Fruit fly (Drosophila melanogaster) whole organism, pupa: ENCODE results near the gene sip3.
A peak's percentile ranks its signal among the peaks of the same experiment; 100 is the strongest.

Experiments
- CG17806 ChIP-seq: fragments of 200-800 bp; sonication (Bioruptor generic); optimal IDR thresholded peaks from 2 replicates; lab custom pipeline; 2018; ENCODE audit warnings: missing biosample characterization, mild to moderate bottlenecking, missing genetic modification characterization, moderate library complexity
- fd96Ca ChIP-seq: fragments of 200-800 bp; sonication (Bioruptor generic); IDR thresholded peaks from 3 replicates; pipeline ENCODE4 v1.3.6; 2022; ENCODE audit warnings: missing biosample characterization, missing genetic modification characterization
- rn ChIP-seq: fragments of 200-800 bp; sonication (Bioruptor generic); IDR thresholded peaks from 2 replicates; pipeline ENCODE4 v1.3.6; 2022; ENCODE audit warnings: missing biosample characterization, missing genetic modification characterization

DNA sequence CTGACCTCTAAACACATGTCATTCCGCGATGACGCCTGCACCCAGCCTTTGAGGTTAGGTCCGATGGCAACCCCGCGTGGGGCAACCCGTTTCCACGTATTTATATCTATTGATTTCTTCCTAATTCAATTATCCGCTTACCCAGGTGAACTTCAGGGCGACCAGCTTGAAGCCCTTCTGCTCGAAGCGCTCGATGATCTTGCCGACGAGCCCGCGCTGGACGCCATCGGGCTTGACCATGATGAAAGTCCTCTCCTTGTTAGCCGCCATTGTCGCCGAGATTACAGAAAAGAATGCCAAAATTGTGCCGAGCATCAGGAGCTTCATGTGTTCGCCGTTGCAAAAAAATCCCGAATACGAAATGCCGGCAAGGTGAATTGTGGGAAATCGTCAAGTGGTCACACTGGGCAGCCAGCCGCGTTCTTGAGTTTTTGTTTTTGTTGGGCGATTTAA is 26.4 kb upstream of the sip3 start, which contains the start of gene awd:
- TF ChIP-seq fd96Ca (GFP tag; lab: Robert Waterston, UW) (0 out of 3 replicates have a peak, but pooled peaks have one; percentile 36), CG17806 (tag; lab: Kevin White, UChicago) (no peak), rn (no peak)
